Fruit fly (Drosophila melanogaster) whole organism, prepupa: ENCODE data around the gene term.

ENCODE experiments used
- CG10631 ChIP-seq: fragments of 200-800 bp; sonication (Bioruptor generic); optimal IDR thresholded peaks from 2 replicates; lab custom pipeline; 2016; ENCODE audit warnings: missing biosample characterization, missing genetic modification characterization
- CG10669 ChIP-seq: fragments of 200-800 bp; sonication (Bioruptor generic); optimal IDR thresholded peaks from 3 replicates; lab custom pipeline; 2018; ENCODE audit warnings: missing biosample characterization, mild to moderate bottlenecking, missing genetic modification characterization, moderate library complexity
- CG15336 ChIP-seq: fragments of 200-800 bp; sonication (Bioruptor generic); IDR thresholded peaks from 2 replicates; pipeline ENCODE4 v1.3.6; 2022; ENCODE audit warnings: missing biosample characterization, missing genetic modification characterization
- CG16779 ChIP-seq: fragments of 200-800 bp; sonication (Bioruptor generic); optimal IDR thresholded peaks from 3 replicates; lab custom pipeline; 2017; ENCODE audit warnings: missing biosample characterization, mild to moderate bottlenecking, missing genetic modification characterization
- CG3032 ChIP-seq: fragments of 200-800 bp; optimal IDR thresholded peaks from 2 replicates; lab custom pipeline; 2019; ENCODE audit warnings: missing biosample characterization, mild to moderate bottlenecking, missing genetic modification characterization, moderate library complexity
- CG3919 ChIP-seq: fragments of 200-800 bp; sonication (Bioruptor generic); optimal IDR thresholded peaks from 3 replicates; lab custom pipeline; 2016; ENCODE audit warnings: missing biosample characterization, missing genetic modification characterization
- CG6276 ChIP-seq: fragments of 200-800 bp; sonication (Bioruptor generic); optimal IDR thresholded peaks from 2 replicates; lab custom pipeline; 2017; ENCODE audit warnings: missing biosample characterization, mild to moderate bottlenecking, missing genetic modification characterization
- CG6854 ChIP-seq: fragments of 200-800 bp; sonication (Bioruptor generic); optimal IDR thresholded peaks from 2 replicates; lab custom pipeline; 2017; ENCODE audit warnings: missing biosample characterization, mild to moderate bottlenecking, missing genetic modification characterization
- Eip75B ChIP-seq: fragments of 200-800 bp; sonication (Bioruptor generic); optimal IDR thresholded peaks from 3 replicates; lab custom pipeline; 2016; ENCODE audit warnings: missing biosample characterization, missing genetic modification characterization
- Ets21C ChIP-seq: fragments of 200-800 bp; sonication (Bioruptor generic); optimal IDR thresholded peaks from 3 replicates; lab custom pipeline; 2016; ENCODE audit warnings: missing biosample characterization, missing genetic modification characterization
- OdsH ChIP-seq: fragments of 200-800 bp; sonication (Bioruptor generic); optimal IDR thresholded peaks from 3 replicates; lab custom pipeline; 2016; ENCODE audit warnings: missing biosample characterization, missing genetic modification characterization
- dsx ChIP-seq: fragments of 200-800 bp; optimal IDR thresholded peaks from 3 replicates; lab custom pipeline; 2019; ENCODE audit warnings: missing biosample characterization, mild to moderate bottlenecking, missing genetic modification characterization, moderate library complexity; ENCODE audit not compliant: poor library complexity, severe bottlenecking
- lz ChIP-seq: fragments of 200-800 bp; sonication (Bioruptor generic); optimal IDR thresholded peaks from 3 replicates; lab custom pipeline; 2016; ENCODE audit warnings: missing biosample characterization, missing genetic modification characterization
- spab ChIP-seq: fragments of 200-800 bp; sonication (Bioruptor generic); optimal IDR thresholded peaks from 2 replicates; lab custom pipeline; 2017; ENCODE audit warnings: missing biosample characterization, mild to moderate bottlenecking, missing genetic modification characterization, missing genetic modification reagents

DNA sequence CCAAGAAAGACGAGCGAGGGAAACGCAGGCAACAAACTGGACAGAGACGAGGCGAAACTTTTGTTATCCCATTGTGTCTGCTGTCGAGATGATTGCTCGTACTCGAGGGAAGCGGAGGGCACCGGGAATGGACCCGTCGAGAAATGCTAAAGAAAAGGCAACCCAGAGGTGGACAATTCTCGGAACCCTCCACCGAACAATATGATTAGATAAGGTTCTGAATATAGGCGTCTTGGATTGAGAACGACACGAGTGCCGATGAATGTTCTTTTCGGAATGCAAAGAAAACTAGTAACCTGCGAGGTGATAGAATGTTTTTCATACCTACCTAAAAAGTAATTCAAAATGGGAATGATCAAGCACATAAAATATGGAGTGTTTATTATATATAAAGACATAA lies 36.3 kb upstream of the term start:
- no peak for TF ChIP-seq CG6276
- no peak for TF ChIP-seq CG3919 (GFP tag; lab: Kevin White, UChicago)
- TF ChIP-seq Ets21C = no peak
- no peak for TF ChIP-seq spab (GFP tag; lab: Kevin White, UChicago)
- no peak for TF ChIP-seq CG16779
- TF ChIP-seq lz (GFP tag; lab: Kevin White, UChicago) = no peak
- no peak for TF ChIP-seq CG6854 (GFP tag; lab: Kevin White, UChicago)
- TF ChIP-seq OdsH (GFP tag; lab: Kevin White, UChicago) = no peak
- TF ChIP-seq dsx (GFP tag; lab: Kevin White, UChicago) = no peak
- TF ChIP-seq CG3032 (tag; lab: Kevin White, UChicago) = no peak
- TF ChIP-seq CG10669 (GFP tag; lab: Kevin White, UChicago) = no peak
- no peak for TF ChIP-seq CG10631 (GFP tag; lab: Kevin White, UChicago)
- no peak for TF ChIP-seq Eip75B (GFP tag; lab: Kevin White, UChicago)
- TF ChIP-seq CG15336 = no peak
